Fruit fly (Drosophila melanogaster): ENCODE results near the gene Pcyt2.

dm6 chr3L:1548345-1548970 lies 4.8 kb upstream of the Pcyt2 start:
- TF ChIP-seq CTCF (optimal IDR thresholded peaks at IDR 0.05) (no peak), CG8478 (optimal IDR thresholded peaks at IDR 0.05) (no peak)
